Fruit fly (Drosophila melanogaster) whole organism, embryonic: ENCODE measurements around the gene fan.

Source experiments
- Asciz ChIP-seq: fragments of 200-800 bp; sonication (Bioruptor generic); optimal IDR thresholded peaks from 2 replicates; lab custom pipeline; 2017; ENCODE audit warnings: missing biosample characterization, mild to moderate bottlenecking, missing genetic modification characterization, missing genetic modification reagents
- Bdp1 ChIP-seq: fragments of 200-800 bp; sonication (Bioruptor generic); optimal IDR thresholded peaks from 3 replicates; lab custom pipeline; 2016; ENCODE audit warnings: missing biosample characterization, missing genetic modification characterization
- CG10654 ChIP-seq: fragments of 200-800 bp; sonication (Bioruptor generic); optimal IDR thresholded peaks from 2 replicates; lab custom pipeline; 2016; ENCODE audit warnings: missing biosample characterization, missing genetic modification characterization
- CG12104 ChIP-seq: fragments of 200-800 bp; sonication (Bioruptor generic); optimal IDR thresholded peaks from 3 replicates; lab custom pipeline; 2016; ENCODE audit warnings: missing biosample characterization, missing genetic modification characterization
- CG1233 ChIP-seq: fragments of 200-800 bp; sonication (Bioruptor generic); optimal IDR thresholded peaks from 4 replicates; lab custom pipeline; 2018; ENCODE audit warnings: missing biosample characterization, mild to moderate bottlenecking, missing genetic modification characterization
- CG12391 ChIP-seq: fragments of 200-800 bp; sonication (Bioruptor generic); optimal IDR thresholded peaks from 3 replicates; lab custom pipeline; 2018; ENCODE audit warnings: missing biosample characterization, mild to moderate bottlenecking, missing genetic modification characterization, moderate library complexity
- CG16815 ChIP-seq: fragments of 200-800 bp; sonication (Bioruptor generic); optimal IDR thresholded peaks from 3 replicates; lab custom pipeline; 2017; ENCODE audit warnings: missing biosample characterization, mild to moderate bottlenecking, missing genetic modification characterization
- CG32767 ChIP-seq: fragments of 200-800 bp; sonication (Bioruptor generic); IDR thresholded peaks from 2 replicates; pipeline ENCODE4 v1.3.6; 2022; ENCODE audit warnings: missing biosample characterization, missing genetic modification characterization
- CG3838 ChIP-seq: fragments of 200-800 bp; sonication (Bioruptor generic); optimal IDR thresholded peaks from 3 replicates; lab custom pipeline; 2016; ENCODE audit warnings: missing biosample characterization, missing genetic modification characterization
- CG4328 ChIP-seq: fragments of 200-800 bp; sonication (Bioruptor generic); optimal IDR thresholded peaks from 3 replicates; lab custom pipeline; 2017; ENCODE audit warnings: missing biosample characterization, missing genetic modification reagents, missing genetic modification characterization
- CG4617 ChIP-seq: fragments of 200-800 bp; sonication (Bioruptor generic); optimal IDR thresholded peaks from 3 replicates; lab custom pipeline; 2016; ENCODE audit warnings: missing biosample characterization, missing genetic modification characterization, borderline replicate concordance
- CG7357 ChIP-seq: fragments of 200-800 bp; sonication (Bioruptor generic); IDR thresholded peaks from 3 replicates; pipeline ENCODE4 v1.3.6; 2022; ENCODE audit warnings: missing biosample characterization, missing genetic modification characterization
- CG7928 ChIP-seq: fragments of 200-800 bp; sonication (Bioruptor generic); optimal IDR thresholded peaks from 2 replicates; lab custom pipeline; 2017; ENCODE audit warnings: missing biosample characterization, mild to moderate bottlenecking, missing genetic modification characterization
- CG8924 ChIP-seq: fragments of 200-800 bp; optimal IDR thresholded peaks from 3 replicates; lab custom pipeline; 2019; ENCODE audit warnings: missing biosample characterization, mild to moderate bottlenecking, missing genetic modification characterization, moderate library complexity
- CG9437 ChIP-seq: fragments of 200-800 bp; sonication (Bioruptor generic); optimal IDR thresholded peaks from 2 replicates; lab custom pipeline; 2018; ENCODE audit warnings: missing biosample characterization, mild to moderate bottlenecking, missing genetic modification characterization
- CG9727 ChIP-seq: fragments of 200-800 bp; sonication (Bioruptor generic); optimal IDR thresholded peaks from 3 replicates; lab custom pipeline; 2017; ENCODE audit warnings: missing biosample characterization, mild to moderate bottlenecking, missing genetic modification characterization
- CG9797 ChIP-seq: fragments of 200-800 bp; sonication (Bioruptor generic); optimal IDR thresholded peaks from 3 replicates; lab custom pipeline; 2018; ENCODE audit warnings: missing biosample characterization, mild to moderate bottlenecking, missing genetic modification characterization
- Chrac-16 ChIP-seq: fragments of 200-800 bp; sonication (Bioruptor generic); optimal IDR thresholded peaks from 3 replicates; lab custom pipeline; 2016; ENCODE audit warnings: missing biosample characterization, missing genetic modification characterization
- CrebB ChIP-seq: fragments of 200-800 bp; sonication (Bioruptor generic); optimal IDR thresholded peaks from 3 replicates; lab custom pipeline; 2018; ENCODE audit warnings: missing biosample characterization, mild to moderate bottlenecking, missing genetic modification characterization
- D19B ChIP-seq: fragments of 200-800 bp; sonication (Bioruptor generic); optimal IDR thresholded peaks from 2 replicates; lab custom pipeline; 2017; ENCODE audit warnings: missing biosample characterization, mild to moderate bottlenecking, missing genetic modification characterization
- Ets97D ChIP-seq: fragments of 200-800 bp; sonication (Bioruptor generic); optimal IDR thresholded peaks from 3 replicates; lab custom pipeline; 2016; ENCODE audit warnings: missing biosample characterization, missing genetic modification characterization
- Fer2 ChIP-seq: fragments of 200-800 bp; sonication (Bioruptor generic); optimal IDR thresholded peaks from 2 replicates; lab custom pipeline; 2018; ENCODE audit warnings: missing biosample characterization, mild to moderate bottlenecking, missing genetic modification characterization, moderate library complexity
- H2.0 ChIP-seq: fragments of 200-800 bp; sonication (Bioruptor generic); IDR thresholded peaks from 2 replicates; pipeline ENCODE4 v1.3.6; 2022; ENCODE audit warnings: missing biosample characterization, missing genetic modification characterization
- Hr3 ChIP-seq: fragments of 200-800 bp; sonication (Bioruptor generic); optimal IDR thresholded peaks from 3 replicates; lab custom pipeline; 2016; ENCODE audit warnings: missing biosample characterization, missing genetic modification characterization
- Myb ChIP-seq: fragments of 200-800 bp; sonication (Bioruptor generic); optimal IDR thresholded peaks from 2 replicates; lab custom pipeline; 2016; ENCODE audit warnings: missing biosample characterization, missing genetic modification characterization
- NC2β ChIP-seq: fragments of 200-800 bp; sonication (Bioruptor generic); optimal IDR thresholded peaks from 2 replicates; lab custom pipeline; 2016; ENCODE audit warnings: missing biosample characterization, missing genetic modification characterization
- Nf-YC ChIP-seq: fragments of 200-800 bp; optimal IDR thresholded peaks from 3 replicates; lab custom pipeline; 2019; ENCODE audit warnings: missing biosample characterization, mild to moderate bottlenecking, missing genetic modification characterization, moderate library complexity
- Optix ChIP-seq: fragments of 200-800 bp; sonication (Bioruptor generic); IDR thresholded peaks from 3 replicates; pipeline ENCODE4 v1.3.6; 2022; ENCODE audit warnings: missing biosample characterization, missing genetic modification characterization
- Ptx1 ChIP-seq: fragments of 200-800 bp; sonication (Bioruptor generic); IDR thresholded peaks from 2 replicates; pipeline ENCODE4 v1.3.6; 2022; ENCODE audit warnings: missing biosample characterization, missing genetic modification characterization
- Six4 ChIP-seq: fragments of 200-800 bp; sonication (Bioruptor generic); optimal IDR thresholded peaks from 2 replicates; lab custom pipeline; 2016; ENCODE audit warnings: missing biosample characterization, missing genetic modification characterization
- Stat92E ChIP-seq, 3 experiments: fragments of >200 bp in 2 of 3; fragments of 200-800 bp in 1 of 3; sonication (Bioruptor generic) in 1 of 3; optimal IDR thresholded peaks; 2 replicates each; lab custom pipeline; 2017 to 2019; ENCODE audit warnings: missing biosample characterization in 3 of 3, missing genetic modification characterization in 3 of 3, mild to moderate bottlenecking in 1 of 3, moderate library complexity in 1 of 3
- al ChIP-seq: fragments of 200-800 bp; sonication (Bioruptor generic); IDR thresholded peaks from 2 replicates; pipeline ENCODE4 v1.3.6; 2022; ENCODE audit warnings: missing biosample characterization, missing genetic modification characterization
- ash1 ChIP-seq: fragments of 200-800 bp; sonication (Bioruptor generic); optimal IDR thresholded peaks from 2 replicates; lab custom pipeline; 2018; ENCODE audit warnings: missing biosample characterization, mild to moderate bottlenecking, missing genetic modification characterization
- bsh ChIP-seq, 2 experiments: fragments of 200-800 bp; sonication (Bioruptor generic); optimal IDR thresholded peaks; 2 replicates each; lab custom pipeline; 2017 to 2018; ENCODE audit warnings: mild to moderate bottlenecking in 2 of 2, missing biosample characterization in 2 of 2, missing genetic modification characterization in 2 of 2, moderate library complexity in 1 of 2
- cas ChIP-seq: fragments of 200-800 bp; sonication (Bioruptor generic); IDR thresholded peaks from 2 replicates; pipeline ENCODE4 v1.3.6; 2022; ENCODE audit warnings: missing biosample characterization, missing genetic modification characterization
- fd102C ChIP-seq: fragments of 200-800 bp; sonication (Bioruptor generic); optimal IDR thresholded peaks from 2 replicates; lab custom pipeline; 2018; ENCODE audit warnings: missing biosample characterization, mild to moderate bottlenecking, missing genetic modification characterization, moderate library complexity
- gt ChIP-seq: fragments of 200-800 bp; sonication (Bioruptor generic); IDR thresholded peaks from 2 replicates; pipeline ENCODE4 v1.3.6; 2022; ENCODE audit warnings: missing biosample characterization, missing genetic modification characterization
- knrl ChIP-seq: fragments of 200-800 bp; sonication (Bioruptor generic); IDR thresholded peaks from 3 replicates; pipeline ENCODE4 v1.3.6; 2022; ENCODE audit warnings: missing biosample characterization, missing genetic modification characterization; ENCODE audit not compliant: partially characterized antibody
- luna ChIP-seq: fragments of 200-800 bp; sonication (Bioruptor generic); optimal IDR thresholded peaks from 2 replicates; lab custom pipeline; 2016; ENCODE audit warnings: missing biosample characterization, missing genetic modification characterization
- maf-S ChIP-seq: fragments of 200-800 bp; sonication (Bioruptor generic); optimal IDR thresholded peaks from 2 replicates; lab custom pipeline; 2016; ENCODE audit warnings: missing biosample characterization, missing genetic modification characterization
- onecut ChIP-seq: fragments of 200-800 bp; sonication (Bioruptor generic); IDR thresholded peaks from 2 replicates; pipeline ENCODE4 v1.3.6; 2022; ENCODE audit warnings: missing biosample characterization, missing genetic modification characterization
- p53 ChIP-seq: fragments of 200-800 bp; sonication (Bioruptor generic); optimal IDR thresholded peaks from 2 replicates; lab custom pipeline; 2016; ENCODE audit warnings: missing biosample characterization, missing genetic modification characterization
- pho ChIP-seq: fragments of 200-800 bp; sonication (Bioruptor generic); optimal IDR thresholded peaks from 2 replicates; lab custom pipeline; 2016; ENCODE audit warnings: missing biosample characterization, missing genetic modification characterization
- sd ChIP-seq: fragments of 200-800 bp; sonication (Bioruptor generic); optimal IDR thresholded peaks from 3 replicates; lab custom pipeline; 2018; ENCODE audit warnings: missing biosample characterization, mild to moderate bottlenecking, missing genetic modification characterization, moderate library complexity
- slp2 ChIP-seq: fragments of 200-800 bp; sonication (Bioruptor generic); optimal IDR thresholded peaks from 2 replicates; lab custom pipeline; 2016; ENCODE audit warnings: missing biosample characterization, missing genetic modification characterization
- tna ChIP-seq: fragments of 200-800 bp; sonication (Bioruptor generic); IDR thresholded peaks from 2 replicates; pipeline ENCODE4 v1.3.6; 2022; ENCODE audit warnings: missing biosample characterization, missing genetic modification characterization; ENCODE audit not compliant: partially characterized antibody
- toy ChIP-seq: fragments of 200-800 bp; sonication (Bioruptor generic); IDR thresholded peaks from 2 replicates; pipeline ENCODE4 v1.3.6; 2022; ENCODE audit warnings: missing biosample characterization, missing genetic modification characterization
- trem ChIP-seq: fragments of 200-800 bp; optimal IDR thresholded peaks from 3 replicates; lab custom pipeline; 2019; ENCODE audit warnings: missing biosample characterization, mild to moderate bottlenecking, missing genetic modification characterization, moderate library complexity
- usp ChIP-seq: fragments of >200 bp; optimal IDR thresholded peaks from 2 replicates; lab custom pipeline; 2017; ENCODE audit warnings: missing biosample characterization, missing genetic modification characterization

Gene fan

dm6 chr3L:8115864-8116528, 7.1 kb downstream of the fan start, which contains the start of the genes Arp3 and msk (continued):
- TF ChIP-seq trem (peak; percentile 83), CG1233 (peak; percentile 76), Asciz (GFP tag; lab: Kevin White, UChicago) (no peak), sd (tag; lab: Kevin White, UChicago) (peak; percentile 71), cas (GFP tag; lab: Robert Waterston, UW) (peak; percentile 40; the same call in 1 of the 2 replicates), CG7357 (GFP tag; lab: Robert Waterston, UW) (peak; percentile 68), Chrac-16 (GFP tag; lab: Kevin White, UChicago) (peak; percentile 84), luna (GFP tag; lab: Kevin White, UChicago) (peak; percentile 78), Bdp1 (peak; percentile 79), Stat92E (GFP tag; optimal IDR thresholded peaks at IDR 0.05; lab: Kevin White, UChicago) (peak in 1 of 3 experiments; percentile 59), p53 (GFP tag; lab: Kevin White, UChicago) (peak; percentile 91), H2.0 (GFP tag; lab: Robert Waterston, UW) (peak; percentile 69), CG9797 (GFP tag; lab: Kevin White, UChicago) (peak; percentile 59), Fer2 (tag; lab: Kevin White, UChicago) (peak; percentile 76), usp (GFP tag; lab: Kevin White, UChicago) (no peak), bsh (GFP tag; optimal IDR thresholded peaks at IDR 0.05; lab: Kevin White, UChicago) (peak in 1 of 2 experiments; percentile 65), CG8924 (tag; lab: Kevin White, UChicago) (no peak), onecut (GFP tag; lab: Robert Waterston, UW) (peak; percentile 64), CG12391 (tag; lab: Kevin White, UChicago) (peak; percentile 80), knrl (peak; percentile 62; the same call in 2 of the 3 replicates), Myb (peak; percentile 83), CrebB (tag; lab: Kevin White, UChicago) (peak; percentile 35), CG9437 (GFP tag; lab: Kevin White, UChicago) (peak; percentile 47), Six4 (GFP tag; lab: Kevin White, UChicago) (peak; percentile 82), CG4328 (peak; percentile 83), fd102C (GFP tag; lab: Kevin White, UChicago) (peak; percentile 5), maf-S (GFP tag; lab: Kevin White, UChicago) (peak; percentile 86), slp2 (peak; percentile 81), Nf-YC (tag; lab: Kevin White, UChicago) (peak; percentile 81), CG4617 (GFP tag; lab: Kevin White, UChicago) (peak; percentile 91), pho (GFP tag; lab: Kevin White, UChicago) (peak; percentile 92), ash1 (GFP tag; lab: Kevin White, UChicago) (peak; percentile 34), toy (GFP tag; lab: Robert Waterston, UW) (no peak; the same call in 1 of the 2 replicates), CG9727 (GFP tag; lab: Kevin White, UChicago) (peak; percentile 79), Hr3 (GFP tag; lab: Kevin White, UChicago) (peak; percentile 81), tna (no peak), CG3838 (peak; percentile 46), CG7928 (GFP tag; lab: Kevin White, UChicago) (peak; percentile 100), CG12104 (GFP tag; lab: Kevin White, UChicago) (peak; percentile 64), Optix (GFP tag; lab: Robert Waterston, UW) (peak; percentile 60; the same call in 2 of the 3 replicates), gt (GFP tag; lab: Robert Waterston, UW) (0 out of 2 replicates have a peak, but pooled peaks have one; percentile 11), CG10654 (peak; percentile 88), CG16815 (GFP tag; lab: Kevin White, UChicago) (peak; percentile 74), Ets97D (peak; percentile 96), NC2β (GFP tag; lab: Kevin White, UChicago) (peak; percentile 88), CG32767 (no peak; the same call in 1 of the 2 replicates), Ptx1 (GFP tag; lab: Robert Waterston, UW) (peak; percentile 86), D19B (GFP tag; lab: Kevin White, UChicago) (peak; percentile 29), al (GFP tag; lab: Robert Waterston, UW) (peak; percentile 62)
